Fruit fly (Drosophila melanogaster): Measurements from ENCODE around the gene tow.

tow gene

DNA sequence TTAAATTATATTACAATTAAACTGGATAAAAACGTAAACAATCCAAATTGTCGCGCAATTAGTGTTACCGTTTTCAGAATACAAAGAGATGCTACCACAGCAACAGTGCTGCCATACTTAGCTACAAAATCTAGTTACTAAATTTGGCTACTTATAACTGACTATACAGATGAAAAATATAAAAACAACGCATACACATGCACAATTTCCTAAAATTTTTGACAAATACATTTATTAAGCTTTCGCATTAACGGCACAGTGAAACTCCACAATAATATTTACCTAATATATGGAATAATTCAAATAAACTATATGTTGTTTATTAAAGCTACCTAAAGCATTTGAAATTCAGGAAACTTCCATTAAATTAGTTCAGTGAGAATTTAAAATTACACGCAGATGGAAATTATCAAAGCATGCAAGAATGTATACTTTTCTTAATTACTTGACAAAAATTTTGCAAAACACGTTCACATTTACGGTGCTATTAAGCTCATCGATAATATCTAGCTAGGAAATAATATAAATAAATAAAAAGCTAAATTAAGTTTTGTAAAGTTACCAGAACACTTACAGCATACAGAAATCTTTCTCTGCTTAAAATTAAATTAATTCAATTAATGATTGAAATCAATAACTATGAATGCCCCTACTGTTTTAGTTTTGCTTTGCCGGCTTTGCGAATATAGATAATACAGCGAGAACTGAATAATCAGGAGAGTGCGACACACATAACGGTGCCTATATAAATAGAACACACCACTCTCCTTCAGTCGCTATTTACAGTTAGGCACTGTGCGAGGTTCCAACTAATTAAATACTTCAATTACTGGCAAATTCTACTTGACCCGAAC is 26.5 kb downstream of the tow start, which contains the start of the genes Mis12 and CG9953 (continued):
- TF ChIP-seq CG10959 (GFP tag; IDR thresholded peaks at IDR 0.05), result no peak; the same call in 1 of the 2 replicates
- TF ChIP-seq ap (GFP tag; IDR thresholded peaks at IDR 0.05), result 0 out of 2 replicates have a peak, but pooled peaks have one; percentile 5
- TF ChIP-seq Dll (GFP tag; IDR thresholded peaks at IDR 0.05; ENCODE audit: partially characterized antibody), result no peak
- TF ChIP-seq ems (GFP tag; optimal IDR thresholded peaks at IDR 0.05), result no peak
- TF ChIP-seq Doc3 (GFP tag; IDR thresholded peaks at IDR 0.05; ENCODE audit: partially characterized antibody), result no peak
- TF ChIP-seq slbo (GFP tag; IDR thresholded peaks at IDR 0.05), result peak; percentile 48
- TF ChIP-seq Rx (GFP tag; IDR thresholded peaks at IDR 0.05), result no peak
- no peak for TF ChIP-seq Trl (optimal IDR thresholded peaks at IDR 0.05)
- no peak for TF ChIP-seq Trl (GFP tag; optimal IDR thresholded peaks at IDR 0.05)
- no peak for TF ChIP-seq pita (GFP tag; optimal IDR thresholded peaks at IDR 0.05)
- no peak for TF ChIP-seq CG8359 (GFP tag; optimal IDR thresholded peaks at IDR 0.05; ENCODE audit: borderline replicate concordance)
- no peak for TF ChIP-seq sob (GFP tag; IDR thresholded peaks at IDR 0.05)
- TF ChIP-seq HLH54F (GFP tag; optimal IDR thresholded peaks at IDR 0.05), result no peak
- no peak for TF ChIP-seq Hey (tag; optimal IDR thresholded peaks at IDR 0.05)
- TF ChIP-seq lab (GFP tag; optimal IDR thresholded peaks at IDR 0.05), result no peak
- peak; percentile 15; the same call in 1 of the 2 replicates for TF ChIP-seq ranshi (GFP tag; IDR thresholded peaks at IDR 0.05)
- no peak for TF ChIP-seq CG18476 (GFP tag; optimal IDR thresholded peaks at IDR 0.05)
- TF ChIP-seq CG14710 (tag; optimal IDR thresholded peaks at IDR 0.05), result peak; percentile 56
- TF ChIP-seq maf-S (GFP tag; optimal IDR thresholded peaks at IDR 0.05), result no peak
- TF ChIP-seq Drgx (GFP tag; IDR thresholded peaks at IDR 0.05), result 0 out of 2 replicates have a peak, but pooled peaks have one; percentile 23
- no peak for TF ChIP-seq CG6175 (GFP tag; IDR thresholded peaks at IDR 0.05)
- no peak for TF ChIP-seq CG13123 (GFP tag; optimal IDR thresholded peaks at IDR 0.05)
- no peak for TF ChIP-seq pfk (GFP tag; optimal IDR thresholded peaks at IDR 0.05)
- no peak for TF ChIP-seq Blimp-1 (GFP tag; optimal IDR thresholded peaks at IDR 0.05)
- no peak for TF ChIP-seq CG11723 (GFP tag; optimal IDR thresholded peaks at IDR 0.05)
- TF ChIP-seq Taf1 (GFP tag; IDR thresholded peaks at IDR 0.05), result no peak
- TF ChIP-seq peb (GFP tag; IDR thresholded peaks at IDR 0.05), result no peak
- TF ChIP-seq pnt (GFP tag; optimal IDR thresholded peaks at IDR 0.05), result no peak
- no peak for TF ChIP-seq Atf-2 (GFP tag; optimal IDR thresholded peaks at IDR 0.05)
- no peak for TF ChIP-seq Tbp (GFP tag; optimal IDR thresholded peaks at IDR 0.05)
- no peak for TF ChIP-seq CG14860 (GFP tag; IDR thresholded peaks at IDR 0.05; ENCODE audit: partially characterized antibody)
- TF ChIP-seq CG33213 (GFP tag; optimal IDR thresholded peaks at IDR 0.05), result no peak
- no peak for TF ChIP-seq CG12744 (GFP tag; optimal IDR thresholded peaks at IDR 0.05)
- no peak for TF ChIP-seq zf30C (GFP tag; optimal IDR thresholded peaks at IDR 0.05)
- no peak for TF ChIP-seq CG17568 (GFP tag; optimal IDR thresholded peaks at IDR 0.05)
- no peak for TF ChIP-seq Lim3 (GFP tag; IDR thresholded peaks at IDR 0.05)
- peak; percentile 11 for TF ChIP-seq Oli (tag; optimal IDR thresholded peaks at IDR 0.05)
- no peak for TF ChIP-seq CG31365 (tag; optimal IDR thresholded peaks at IDR 0.05)
- peak; percentile 47 for TF ChIP-seq lilli (GFP tag; optimal IDR thresholded peaks at IDR 0.05)
- no peak for TF ChIP-seq Nf-YA (GFP tag; IDR thresholded peaks at IDR 0.05)
- peak; percentile 42 for TF ChIP-seq PHDP (tag; optimal IDR thresholded peaks at IDR 0.05)

DNA sequence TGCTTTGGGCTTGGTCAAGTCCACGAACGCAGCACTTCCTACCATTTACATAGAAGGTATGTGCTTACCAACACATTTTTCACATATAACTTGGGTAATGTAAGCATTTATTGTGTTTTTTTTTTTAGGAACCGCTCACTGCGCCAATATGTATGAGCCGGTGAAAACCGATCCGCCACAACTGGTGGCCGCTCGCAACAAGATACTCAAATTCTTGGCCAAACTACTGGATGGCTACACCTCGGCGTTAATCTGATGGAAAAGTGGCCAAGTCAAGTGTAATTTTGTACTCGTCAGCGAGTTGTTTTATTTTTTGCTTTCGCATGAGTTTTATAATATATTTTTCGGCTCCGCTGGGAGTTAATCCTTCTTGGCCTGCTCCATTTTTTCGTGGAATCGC is 28.6 kb downstream of the tow start:
- TF ChIP-seq D19A (tag; optimal IDR thresholded peaks at IDR 0.05) (no peak), HmgZ (tag; optimal IDR thresholded peaks at IDR 0.05) (no peak), CG12155 (GFP tag; optimal IDR thresholded peaks at IDR 0.05) (no peak), gsb (GFP tag; IDR thresholded peaks at IDR 0.05) (no peak), CG17328 (GFP tag; IDR thresholded peaks at IDR 0.05) (no peak), Pdp1 (GFP tag; optimal IDR thresholded peaks at IDR 0.05) (no peak), klu (GFP tag; IDR thresholded peaks at IDR 0.05) (no peak), lab (GFP tag; optimal IDR thresholded peaks at IDR 0.05) (no peak), CG14050 (GFP tag; IDR thresholded peaks at IDR 0.05) (no peak), aop (GFP tag; IDR thresholded peaks at IDR 0.05) (no peak), pfk (GFP tag; optimal IDR thresholded peaks at IDR 0.05) (no peak), TFAM (GFP tag; optimal IDR thresholded peaks at IDR 0.05) (no peak), CG8089 (GFP tag; optimal IDR thresholded peaks at IDR 0.05) (no peak)
